Fruit fly (Drosophila melanogaster) Kc167 (cell line): ENCODE data around the gene nSMase.

ENCODE experiments used
- Myc ChIP-seq: fragments of >200 bp; optimal IDR thresholded peaks from 2 replicates; lab custom pipeline; 2017; ENCODE audit warnings: missing external identifiers
- Sin3A ChIP-seq: fragments of >200 bp; optimal IDR thresholded peaks from 2 replicates; lab custom pipeline; 2018; ENCODE audit warnings: missing external identifiers
- h ChIP-seq: fragments of >200 bp; optimal IDR thresholded peaks from 3 replicates; lab custom pipeline; 2018; ENCODE audit warnings: missing external identifiers
- insv ChIP-seq: fragments of >200 bp; optimal IDR thresholded peaks from 3 replicates; lab custom pipeline; 2018; ENCODE audit warnings: missing external identifiers
- psq ChIP-seq: fragments of >200 bp; optimal IDR thresholded peaks from 2 replicates; lab custom pipeline; 2017; ENCODE audit warnings: missing external identifiers
- ttk ChIP-seq: sonication (Bioruptor generic); optimal IDR thresholded peaks from 2 replicates; lab custom pipeline; 2017; ENCODE audit warnings: missing external identifiers

DNA sequence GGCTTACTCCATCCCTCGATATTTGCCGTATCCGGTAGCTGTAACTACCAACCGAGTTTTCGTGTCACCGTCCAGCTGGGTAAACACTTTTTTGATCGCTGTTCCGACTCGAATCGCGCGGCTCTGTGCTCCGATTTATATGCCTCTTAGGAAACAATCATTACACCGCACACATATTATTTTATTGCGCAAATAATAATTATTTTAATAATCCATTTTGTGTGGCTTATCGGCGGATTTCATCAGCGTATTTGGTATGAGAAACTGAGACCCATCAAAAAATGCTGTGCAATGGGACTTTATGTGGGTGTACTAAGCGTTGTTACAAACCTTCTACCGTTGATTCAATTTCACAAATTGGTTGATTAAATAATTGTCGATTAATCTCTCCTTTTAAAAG lies 15.9 kb upstream of the nSMase start, which contains the start of gene CG32271:
- TF ChIP-seq Myc (lab: Kevin White, UChicago) (no peak), psq (no peak), insv (lab: Kevin White, UChicago) (no peak), h (no peak), Sin3A (lab: Kevin White, UChicago) (no peak), ttk (lab: Kevin White, UChicago) (no peak)
